Fruit fly (Drosophila melanogaster) whole organism, embryonic: Measurements from ENCODE around the gene meigo.

Experiments
- Aef1 ChIP-seq: fragments of 200-800 bp; sonication (Bioruptor generic); IDR thresholded peaks from 3 replicates; pipeline ENCODE4 v1.3.6; 2022; ENCODE audit warnings: missing biosample characterization, missing genetic modification characterization
- Asciz ChIP-seq: fragments of 200-800 bp; sonication (Bioruptor generic); optimal IDR thresholded peaks from 2 replicates; lab custom pipeline; 2017; ENCODE audit warnings: missing biosample characterization, mild to moderate bottlenecking, missing genetic modification characterization, missing genetic modification reagents
- Bdp1 ChIP-seq: fragments of 200-800 bp; sonication (Bioruptor generic); optimal IDR thresholded peaks from 3 replicates; lab custom pipeline; 2016; ENCODE audit warnings: missing biosample characterization, missing genetic modification characterization
- CG10462 ChIP-seq: fragments of 200-800 bp; sonication (Bioruptor generic); optimal IDR thresholded peaks from 2 replicates; lab custom pipeline; 2016; ENCODE audit warnings: missing biosample characterization, missing genetic modification characterization
- CG12219 ChIP-seq: fragments of 200-800 bp; sonication (Bioruptor generic); optimal IDR thresholded peaks from 3 replicates; lab custom pipeline; 2018; ENCODE audit warnings: missing biosample characterization, mild to moderate bottlenecking, missing genetic modification characterization
- CG13775 ChIP-seq: fragments of 200-800 bp; sonication (Bioruptor generic); optimal IDR thresholded peaks from 3 replicates; lab custom pipeline; 2017; ENCODE audit warnings: missing biosample characterization, mild to moderate bottlenecking, missing genetic modification characterization
- CG1602 ChIP-seq: fragments of 200-800 bp; sonication (Bioruptor generic); optimal IDR thresholded peaks from 3 replicates; lab custom pipeline; 2016; ENCODE audit warnings: missing biosample characterization, missing genetic modification characterization
- CG17568 ChIP-seq: fragments of 200-800 bp; sonication (Bioruptor generic); optimal IDR thresholded peaks from 2 replicates; lab custom pipeline; 2018; ENCODE audit warnings: missing biosample characterization, mild to moderate bottlenecking, missing genetic modification characterization, moderate library complexity
- CG2875 ChIP-seq: fragments of 200-800 bp; sonication (Bioruptor generic); optimal IDR thresholded peaks from 2 replicates; lab custom pipeline; 2017; ENCODE audit warnings: missing biosample characterization, mild to moderate bottlenecking, missing genetic modification characterization, missing genetic modification reagents
- CG32772 ChIP-seq: fragments of 200-800 bp; sonication (Bioruptor generic); IDR thresholded peaks from 2 replicates; pipeline ENCODE4 v1.3.6; 2022; ENCODE audit warnings: missing biosample characterization, missing genetic modification characterization
- CG3407 ChIP-seq: fragments of 200-800 bp; sonication (Bioruptor generic); optimal IDR thresholded peaks from 2 replicates; lab custom pipeline; 2018; ENCODE audit warnings: missing biosample characterization, mild to moderate bottlenecking, missing genetic modification characterization
- CG3847 ChIP-seq: fragments of 200-800 bp; sonication (Bioruptor generic); IDR thresholded peaks from 2 replicates; pipeline ENCODE4 v1.3.6; 2022; ENCODE audit warnings: missing biosample characterization, missing genetic modification characterization
- CG4404 ChIP-seq: fragments of 200-800 bp; sonication (Bioruptor generic); IDR thresholded peaks from 2 replicates; pipeline ENCODE4 v1.3.6; 2022; ENCODE audit warnings: missing biosample characterization, missing genetic modification characterization
- CG8281 ChIP-seq: fragments of 200-800 bp; sonication (Bioruptor generic); optimal IDR thresholded peaks from 2 replicates; lab custom pipeline; 2018; ENCODE audit warnings: missing biosample characterization, mild to moderate bottlenecking, missing genetic modification characterization, moderate library complexity
- CG9932 ChIP-seq: fragments of 200-800 bp; sonication (Bioruptor generic); IDR thresholded peaks from 2 replicates; pipeline ENCODE4 v1.3.6; 2022; ENCODE audit warnings: missing biosample characterization, missing genetic modification characterization
- CHES-1-like ChIP-seq: fragments of 200-800 bp; sonication (Bioruptor generic); optimal IDR thresholded peaks from 2 replicates; lab custom pipeline; 2016; ENCODE audit warnings: missing biosample characterization, missing genetic modification characterization
- D19B ChIP-seq: fragments of 200-800 bp; sonication (Bioruptor generic); optimal IDR thresholded peaks from 2 replicates; lab custom pipeline; 2017; ENCODE audit warnings: missing biosample characterization, mild to moderate bottlenecking, missing genetic modification characterization
- Dfd ChIP-seq, 2 experiments: fragments of >200 bp; optimal IDR thresholded peaks; 2 replicates each; lab custom pipeline; 2017; ENCODE audit warnings: missing biosample characterization in 2 of 2, missing genetic modification characterization in 2 of 2
- Dip3 ChIP-seq: fragments of 200-800 bp; sonication (Bioruptor generic); optimal IDR thresholded peaks from 3 replicates; lab custom pipeline; 2016; ENCODE audit warnings: missing biosample characterization, missing genetic modification characterization
- GATAe ChIP-seq: fragments of 200-800 bp; sonication (Bioruptor generic); conservative IDR thresholded peaks from 2 replicates; pipeline ENCODE4 v1.3.6; 2022; ENCODE audit warnings: missing biosample characterization, missing genetic modification characterization
- HmgZ ChIP-seq: fragments of 200-800 bp; sonication (Bioruptor generic); optimal IDR thresholded peaks from 2 replicates; lab custom pipeline; 2018; ENCODE audit warnings: missing biosample characterization, mild to moderate bottlenecking, missing genetic modification characterization
- Kr ChIP-seq: fragments of 200-800 bp; sonication (Bioruptor generic); optimal IDR thresholded peaks from 2 replicates; lab custom pipeline; 2017; ENCODE audit warnings: missing biosample characterization, mild to moderate bottlenecking, missing genetic modification characterization
- Neu2 ChIP-seq: fragments of 200-800 bp; sonication (Bioruptor generic); optimal IDR thresholded peaks from 3 replicates; lab custom pipeline; 2016; ENCODE audit warnings: missing biosample characterization, missing genetic modification characterization, borderline replicate concordance
- Side ChIP-seq: fragments of 200-800 bp; sonication (Bioruptor generic); optimal IDR thresholded peaks from 2 replicates; lab custom pipeline; 2016; ENCODE audit warnings: missing biosample characterization, missing genetic modification characterization
- Stat92E ChIP-seq, 3 experiments: fragments of >200 bp in 2 of 3; fragments of 200-800 bp in 1 of 3; sonication (Bioruptor generic) in 1 of 3; optimal IDR thresholded peaks; 2 replicates each; lab custom pipeline; 2017 to 2019; ENCODE audit warnings: missing biosample characterization in 3 of 3, missing genetic modification characterization in 3 of 3, mild to moderate bottlenecking in 1 of 3, moderate library complexity in 1 of 3
- Trl ChIP-seq, 3 experiments: fragments of >200 bp in 2 of 3; fragments of 200-800 bp in 1 of 3; sonication (Bioruptor generic) in 1 of 3; optimal IDR thresholded peaks; 2 replicates in 1 of 3; 3 replicates in 2 of 3; lab custom pipeline; 2016 to 2017; ENCODE audit warnings: missing biosample characterization in 1 of 3, missing genetic modification characterization in 1 of 3
- Xrp1 ChIP-seq: fragments of 200-800 bp; sonication (Bioruptor generic); IDR thresholded peaks from 2 replicates; pipeline ENCODE4 v1.3.6; 2022; ENCODE audit warnings: missing biosample characterization, missing genetic modification characterization
- chm ChIP-seq: fragments of 200-800 bp; sonication (Bioruptor generic); IDR thresholded peaks from 2 replicates; pipeline ENCODE4 v1.3.6; 2022; ENCODE audit warnings: missing biosample characterization, missing genetic modification characterization
- en ChIP-seq: fragments of 200-800 bp; sonication (Bioruptor generic); optimal IDR thresholded peaks from 2 replicates; lab custom pipeline; 2016; ENCODE audit warnings: missing biosample characterization, missing genetic modification characterization
- fd102C ChIP-seq: fragments of 200-800 bp; sonication (Bioruptor generic); optimal IDR thresholded peaks from 2 replicates; lab custom pipeline; 2018; ENCODE audit warnings: missing biosample characterization, mild to moderate bottlenecking, missing genetic modification characterization, moderate library complexity
- fd3F ChIP-seq: fragments of 200-800 bp; sonication (Bioruptor generic); optimal IDR thresholded peaks from 2 replicates; lab custom pipeline; 2018; ENCODE audit warnings: missing biosample characterization, mild to moderate bottlenecking, missing genetic modification characterization, moderate library complexity
- fd96Cb ChIP-seq: fragments of 200-800 bp; sonication (Bioruptor generic); optimal IDR thresholded peaks from 2 replicates; lab custom pipeline; 2018; ENCODE audit warnings: missing biosample characterization, mild to moderate bottlenecking, missing genetic modification characterization, moderate library complexity
- gem ChIP-seq: fragments of 200-800 bp; sonication (Bioruptor generic); optimal IDR thresholded peaks from 2 replicates; lab custom pipeline; 2019; ENCODE audit warnings: missing biosample characterization, mild to moderate bottlenecking, missing genetic modification characterization, moderate library complexity
- hth ChIP-seq: fragments of >200 bp; optimal IDR thresholded peaks from 2 replicates; lab custom pipeline; 2017; ENCODE audit warnings: inconsistent platforms
- nau ChIP-seq: fragments of 200-800 bp; sonication (Bioruptor generic); optimal IDR thresholded peaks from 3 replicates; lab custom pipeline; 2017; ENCODE audit warnings: missing biosample characterization, mild to moderate bottlenecking, missing genetic modification characterization, missing genetic modification reagents
- nerfin-2 ChIP-seq: fragments of 200-800 bp; sonication (Bioruptor generic); IDR thresholded peaks from 2 replicates; pipeline ENCODE4 v1.3.6; 2022; ENCODE audit warnings: missing biosample characterization, missing genetic modification characterization; ENCODE audit not compliant: partially characterized antibody
- pho ChIP-seq: fragments of 200-800 bp; sonication (Bioruptor generic); optimal IDR thresholded peaks from 2 replicates; lab custom pipeline; 2016; ENCODE audit warnings: missing biosample characterization, missing genetic modification characterization
- pita ChIP-seq: fragments of 200-800 bp; sonication (Bioruptor generic); optimal IDR thresholded peaks from 2 replicates; lab custom pipeline; 2017; ENCODE audit warnings: missing biosample characterization, mild to moderate bottlenecking, missing genetic modification characterization
- pum ChIP-seq: fragments of 200-800 bp; sonication (Bioruptor generic); optimal IDR thresholded peaks from 2 replicates; lab custom pipeline; 2016; ENCODE audit warnings: missing biosample characterization, missing genetic modification characterization
- sc ChIP-seq, 3 experiments: fragments of >200 bp in 2 of 3; fragments of 200-800 bp in 1 of 3; sonication (Bioruptor generic) in 1 of 3; optimal IDR thresholded peaks; 2 replicates in 2 of 3; 3 replicates in 1 of 3; lab custom pipeline; 2017; ENCODE audit warnings: mild to moderate bottlenecking in 1 of 3, missing biosample characterization in 1 of 3, missing genetic modification characterization in 1 of 3, missing genetic modification reagents in 1 of 3
- shn ChIP-seq: fragments of 200-800 bp; sonication (Bioruptor generic); optimal IDR thresholded peaks from 3 replicates; lab custom pipeline; 2016; ENCODE audit warnings: missing biosample characterization, missing genetic modification characterization
- sima ChIP-seq: fragments of 200-800 bp; sonication (Bioruptor generic); optimal IDR thresholded peaks from 2 replicates; lab custom pipeline; 2016; ENCODE audit warnings: missing biosample characterization, missing genetic modification characterization
- sna ChIP-seq: fragments of 200-800 bp; sonication (Bioruptor generic); IDR thresholded peaks from 2 replicates; pipeline ENCODE4 v1.3.6; 2022; ENCODE audit warnings: missing biosample characterization, missing genetic modification characterization; ENCODE audit not compliant: partially characterized antibody
- sqz ChIP-seq: fragments of 200-800 bp; sonication (Bioruptor generic); optimal IDR thresholded peaks from 3 replicates; lab custom pipeline; 2018; ENCODE audit warnings: missing biosample characterization, mild to moderate bottlenecking, missing genetic modification characterization
- tgo ChIP-seq: fragments of 200-800 bp; sonication (Bioruptor generic); IDR thresholded peaks from 3 replicates; pipeline ENCODE4 v1.3.6; 2022; ENCODE audit warnings: missing biosample characterization, missing genetic modification characterization
- tin ChIP-seq: fragments of 200-800 bp; sonication (Bioruptor generic); optimal IDR thresholded peaks from 3 replicates; lab custom pipeline; 2016; ENCODE audit warnings: missing biosample characterization, missing genetic modification characterization
- tio ChIP-seq: fragments of 200-800 bp; sonication (Bioruptor generic); optimal IDR thresholded peaks from 2 replicates; lab custom pipeline; 2017; ENCODE audit warnings: missing biosample characterization, missing genetic modification characterization, inconsistent platforms
- wor ChIP-seq: fragments of 200-800 bp; sonication (Bioruptor generic); IDR thresholded peaks from 2 replicates; pipeline ENCODE4 v1.3.6; 2022; ENCODE audit warnings: missing biosample characterization, missing genetic modification characterization

Gene meigo

DNA sequence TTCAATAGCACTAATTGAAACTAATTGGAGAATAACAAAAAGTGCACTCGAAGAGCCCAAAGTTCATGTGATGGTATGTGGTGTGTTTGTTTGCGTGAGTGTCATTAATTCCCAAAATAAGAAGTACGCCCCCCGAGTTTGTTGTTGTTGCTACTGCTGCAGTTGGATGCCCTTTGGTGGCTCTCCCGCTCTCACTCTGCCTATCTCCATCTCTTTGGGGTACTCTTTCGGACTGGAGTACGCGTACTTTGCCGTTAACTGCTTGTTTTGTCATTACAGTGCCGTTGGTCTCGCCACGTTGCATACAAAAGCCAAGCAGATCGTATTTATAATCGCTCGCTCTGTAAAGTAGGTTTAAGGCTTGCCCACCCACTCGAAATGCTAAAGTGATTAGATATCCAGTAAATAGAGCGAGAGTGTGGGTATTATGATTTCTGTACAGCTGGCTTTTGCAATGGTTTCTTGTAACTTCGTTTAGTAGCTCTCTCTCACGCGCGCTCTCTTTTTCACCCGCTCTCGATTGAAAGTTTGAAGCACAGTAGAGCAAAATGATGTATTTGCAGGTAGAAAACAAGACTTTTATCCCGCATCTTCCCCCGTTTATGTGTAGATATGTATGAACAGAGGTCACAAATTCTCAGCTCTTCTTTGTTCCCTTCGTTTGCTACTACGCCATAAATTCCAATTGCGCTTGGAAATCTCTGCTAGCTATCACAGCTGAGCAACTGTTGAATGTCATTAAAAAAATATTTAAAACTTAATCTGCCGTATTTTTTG, 25.9 kb upstream of the meigo start (continued):
- peak; percentile 38 for TF ChIP-seq Asciz (GFP tag; lab: Kevin White, UChicago)
- no peak for TF ChIP-seq CG3407 (GFP tag; lab: Kevin White, UChicago)
- peak; percentile 56 for TF ChIP-seq sqz
- no peak for TF ChIP-seq CHES-1-like (GFP tag; lab: Kevin White, UChicago)
- no peak for TF ChIP-seq hth
- 0 out of 2 replicates have a peak, but pooled peaks have one; percentile 17 for TF ChIP-seq CG9932 (GFP tag; lab: Robert Waterston, UW)
- TF ChIP-seq en (GFP tag; lab: Kevin White, UChicago): no peak
- TF ChIP-seq fd102C: no peak
- TF ChIP-seq Trl (optimal IDR thresholded peaks at IDR 0.05; lab: Kevin White, UChicago): peak; percentile 75
- TF ChIP-seq Trl (GFP tag; optimal IDR thresholded peaks at IDR 0.05; lab: Kevin White, UChicago): no peak
- TF ChIP-seq fd3F: no peak
- peak; percentile 9 for TF ChIP-seq CG13775
- TF ChIP-seq Stat92E (GFP tag; optimal IDR thresholded peaks at IDR 0.05; lab: Kevin White, UChicago): no peak
- peak; percentile 7 for TF ChIP-seq Xrp1 (GFP tag; lab: Robert Waterston, UW)
- peak; percentile 24; the same call in 1 of the 3 replicates for TF ChIP-seq tgo
- TF ChIP-seq pum (GFP tag; lab: Kevin White, UChicago): no peak
- TF ChIP-seq nau (GFP tag; lab: Kevin White, UChicago): peak; percentile 16
- TF ChIP-seq CG2875: no peak
- peak; percentile 44 for TF ChIP-seq CG17568
- no peak for TF ChIP-seq CG4404 (GFP tag; lab: Robert Waterston, UW)
- peak; percentile 28 for TF ChIP-seq CG1602
- TF ChIP-seq Dfd (GFP tag; optimal IDR thresholded peaks at IDR 0.05; lab: Kevin White, UChicago): no peak
- no peak for TF ChIP-seq Kr (GFP tag; lab: Kevin White, UChicago)
- TF ChIP-seq sima (GFP tag; lab: Kevin White, UChicago): no peak
- peak; percentile 9 for TF ChIP-seq CG10462 (GFP tag; lab: Kevin White, UChicago)
- TF ChIP-seq fd96Cb (tag; lab: Kevin White, UChicago): peak; percentile 28
- TF ChIP-seq Neu2 (GFP tag; lab: Kevin White, UChicago): no peak
- TF ChIP-seq Aef1 (GFP tag; lab: Robert Waterston, UW): no peak
- no peak for TF ChIP-seq chm (GFP tag; lab: Robert Waterston, UW)
- TF ChIP-seq CG8281: peak; percentile 10
- TF ChIP-seq tio (GFP tag; lab: Kevin White, UChicago): no peak
- no peak for TF ChIP-seq pho (GFP tag; lab: Kevin White, UChicago)
- TF ChIP-seq sna (GFP tag; lab: Robert Waterston, UW): no peak
- no peak for TF ChIP-seq sc (optimal IDR thresholded peaks at IDR 0.05; lab: Kevin White, UChicago)
- TF ChIP-seq sc (GFP tag; optimal IDR thresholded peaks at IDR 0.05; lab: Kevin White, UChicago): peak; percentile 21
- peak; percentile 22 for TF ChIP-seq tin
- TF ChIP-seq HmgZ: no peak
- 0 out of 2 replicates have a peak, but pooled peaks have one; percentile 30 for TF ChIP-seq CG32772 (GFP tag; lab: Robert Waterston, UW)
- TF ChIP-seq GATAe: no peak
- TF ChIP-seq gem (tag; lab: Kevin White, UChicago): peak; percentile 69
- no peak for TF ChIP-seq wor (GFP tag; lab: Robert Waterston, UW)
- TF ChIP-seq pita (GFP tag; lab: Kevin White, UChicago): no peak
- no peak for TF ChIP-seq nerfin-2 (GFP tag; lab: Robert Waterston, UW)
- no peak for TF ChIP-seq Bdp1 (GFP tag; lab: Kevin White, UChicago)
- TF ChIP-seq shn (GFP tag; lab: Kevin White, UChicago): peak; percentile 26
- no peak for TF ChIP-seq Side (GFP tag; lab: Kevin White, UChicago)
- peak; percentile 17 for TF ChIP-seq Dip3
- TF ChIP-seq D19B (GFP tag; lab: Kevin White, UChicago): no peak
- no peak; the same call in 1 of the 2 replicates for TF ChIP-seq CG3847 (GFP tag; lab: Robert Waterston, UW)
- peak; percentile 58 for TF ChIP-seq CG12219
